Worm (Caenorhabditis elegans): Measurements from ENCODE around the gene trx-1.

DNA sequence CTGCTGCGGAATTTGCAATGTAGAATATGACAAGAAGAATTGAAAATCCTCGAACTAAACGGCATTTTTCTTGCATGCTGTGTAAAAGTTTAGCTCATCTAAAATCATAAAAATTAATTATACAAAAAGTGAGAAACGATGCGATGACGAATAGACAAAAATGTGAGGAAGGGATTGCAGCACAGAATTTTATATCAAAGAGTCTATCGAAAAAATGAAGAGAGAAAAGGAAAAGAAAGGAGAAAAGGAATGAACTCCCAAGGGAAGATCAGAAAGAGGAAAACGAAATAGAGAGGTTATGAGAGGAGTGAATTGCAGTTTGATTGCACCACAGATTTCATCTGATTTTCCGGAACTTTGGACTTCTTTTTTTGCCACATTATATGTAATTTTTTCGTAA lies 40.8 kb upstream of the trx-1 start, which contains the start of gene glr-4:
- no peak for TF ChIP-seq him-1 (tag; optimal IDR thresholded peaks at IDR 0.05)
- no peak for TF ChIP-seq F57C9.4 (tag; optimal IDR thresholded peaks at IDR 0.05)
- no peak for TF ChIP-seq rpc-1 (optimal IDR thresholded peaks at IDR 0.05)
- TF ChIP-seq rpc-1 (tag; optimal IDR thresholded peaks at IDR 0.05): no peak
- no peak for TF ChIP-seq ztf-25 (GFP tag; IDR thresholded peaks at IDR 0.05)
- no peak for TF ChIP-seq lin-54 (GFP tag; optimal IDR thresholded peaks at IDR 0.05)
- no peak for TF ChIP-seq unc-130 (GFP tag; optimal IDR thresholded peaks at IDR 0.05)
- no peak for TF ChIP-seq madf-8 (GFP tag; conservative IDR thresholded peaks at IDR 0.05)
- TF ChIP-seq ccch-3 (GFP tag; optimal IDR thresholded peaks at IDR 0.05): no peak
- TF ChIP-seq F55B11.4 (tag; optimal IDR thresholded peaks at IDR 0.05; ENCODE audit: borderline replicate concordance, insufficient read depth): no peak

Data from whole organism, young adult.